Comparison of ENCODE assay signal across 2 worm cellular contexts in genomic region chrX:8022728-8023127, ce11.
TF ChIP-seq lines count a peak whose summit lies in the region.

No protein-coding gene starts in this region.

TF ChIP-seq in whole organism, L4 larva, 104 proteins besides CTCF, POLR2A, EP300 and RAD21 (continued from another document and continues in another):
- TF ChIP-seq sdz-12 (GFP tag; optimal IDR thresholded peaks at IDR 0.05; lab: Kevin White, UChicago): no peak
- no peak for TF ChIP-seq F10B5.3 (tag; optimal IDR thresholded peaks at IDR 0.05; lab: Kevin White, UChicago)
- peak; percentile 63 for TF ChIP-seq pqm-1 (tag; optimal IDR thresholded peaks at IDR 0.05; lab: Kevin White, UChicago)
- no peak for TF ChIP-seq F44E2.7 (GFP tag; IDR thresholded peaks at IDR 0.05; lab: Robert Waterston, UW)
- TF ChIP-seq nhr-102 (tag; optimal IDR thresholded peaks at IDR 0.05; lab: Kevin White, UChicago): peak; percentile 10
- 0 out of 2 replicates have a peak, but pooled peaks have one; percentile 20 for TF ChIP-seq T26A8.4 (GFP tag; IDR thresholded peaks at IDR 0.05; lab: Robert Waterston, UW)
- no peak for TF ChIP-seq F37D6.2 (tag; optimal IDR thresholded peaks at IDR 0.05; lab: Kevin White, UChicago)
- TF ChIP-seq daf-16 (GFP tag; optimal IDR thresholded peaks at IDR 0.05; lab: Kevin White, UChicago): no peak
- peak; percentile 98 for TF ChIP-seq daf-16 (tag; optimal IDR thresholded peaks at IDR 0.05; lab: Kevin White, UChicago)
- no peak for TF ChIP-seq attf-4 (tag; optimal IDR thresholded peaks at IDR 0.05; lab: Kevin White, UChicago)
- no peak for TF ChIP-seq hmg-1.1 (GFP tag; IDR thresholded peaks at IDR 0.05; lab: Robert Waterston, UW)
- TF ChIP-seq hif-1 (tag; optimal IDR thresholded peaks at IDR 0.05; lab: Kevin White, UChicago): peak in 1 of 2 experiments; percentile 45
- no peak for TF ChIP-seq lsy-2 (tag; optimal IDR thresholded peaks at IDR 0.05; lab: Kevin White, UChicago)
- TF ChIP-seq aha-1 (tag; lab: Kevin White, UChicago): no peak
- no peak for TF ChIP-seq ztf-11 (tag; optimal IDR thresholded peaks at IDR 0.05; lab: Kevin White, UChicago)
- no peak for TF ChIP-seq lin-13 (GFP tag; optimal IDR thresholded peaks at IDR 0.05; lab: Kevin White, UChicago)
- no peak for TF ChIP-seq dmd-9 (GFP tag; IDR thresholded peaks at IDR 0.05; lab: Robert Waterston, UW)
- TF ChIP-seq skn-1 (tag; optimal IDR thresholded peaks at IDR 0.05; lab: Kevin White, UChicago): no peak
- TF ChIP-seq saeg-2 (GFP tag; IDR thresholded peaks at IDR 0.05; lab: Robert Waterston, UW): 0 out of 2 replicates have a peak, but pooled peaks have one; percentile 38
- no peak for TF ChIP-seq arid-1 (GFP tag; conservative IDR thresholded peaks at IDR 0.05; lab: Robert Waterston, UW)
- no peak for TF ChIP-seq spr-1 (tag; optimal IDR thresholded peaks at IDR 0.05; lab: Kevin White, UChicago)
- TF ChIP-seq ceh-28 (tag; optimal IDR thresholded peaks at IDR 0.05; lab: Kevin White, UChicago): no peak
- no peak for TF ChIP-seq Y5F2A.4 (GFP tag; optimal IDR thresholded peaks at IDR 0.05; lab: Kevin White, UChicago)
- TF ChIP-seq zag-1 (tag; optimal IDR thresholded peaks at IDR 0.05; lab: Kevin White, UChicago): no peak
- TF ChIP-seq nhr-28 (tag; optimal IDR thresholded peaks at IDR 0.05; lab: Kevin White, UChicago): peak; percentile 56
- no peak for TF ChIP-seq snpc-1.2 (GFP tag; IDR thresholded peaks at IDR 0.05; lab: Robert Waterston, UW)
- no peak for TF ChIP-seq egl-27 (tag; optimal IDR thresholded peaks at IDR 0.05; lab: Kevin White, UChicago)
- TF ChIP-seq unc-39 (tag; optimal IDR thresholded peaks at IDR 0.05; lab: Kevin White, UChicago): no peak
- no peak for TF ChIP-seq ceh-82 (tag; optimal IDR thresholded peaks at IDR 0.05; lab: Kevin White, UChicago)
- TF ChIP-seq egl-43 (GFP tag; IDR thresholded peaks at IDR 0.05; lab: Robert Waterston, UW): 0 out of 2 replicates have a peak, but pooled peaks have one; percentile 31
- TF ChIP-seq daf-12 (tag; optimal IDR thresholded peaks at IDR 0.05; lab: Kevin White, UChicago): no peak
- no peak for TF ChIP-seq rbr-2 (tag; optimal IDR thresholded peaks at IDR 0.05; lab: Kevin White, UChicago)
- TF ChIP-seq zip-11 (GFP tag; IDR thresholded peaks at IDR 0.05; lab: Robert Waterston, UW): no peak
- TF ChIP-seq daf-8 (GFP tag; IDR thresholded peaks at IDR 0.05; lab: Robert Waterston, UW): no peak
- 0 out of 2 replicates have a peak, but pooled peaks have one; percentile 38 for TF ChIP-seq php-3 (GFP tag; IDR thresholded peaks at IDR 0.05; lab: Robert Waterston, UW)
- no peak for TF ChIP-seq nhr-111 (GFP tag; optimal IDR thresholded peaks at IDR 0.05; lab: Kevin White, UChicago)
- TF ChIP-seq nhr-48 (tag; optimal IDR thresholded peaks at IDR 0.05; lab: Kevin White, UChicago): no peak
- TF ChIP-seq pha-4 (GFP tag; IDR thresholded peaks at IDR 0.05; lab: Robert Waterston, UW): no peak
- TF ChIP-seq pha-4 (tag; optimal IDR thresholded peaks at IDR 0.05; lab: Kevin White, UChicago): no peak
- TF ChIP-seq mxl-2 (GFP tag; conservative IDR thresholded peaks at IDR 0.05; lab: Robert Waterston, UW): no peak
- TF ChIP-seq nhr-25 (tag; optimal IDR thresholded peaks at IDR 0.05; lab: Kevin White, UChicago; ENCODE audit: borderline replicate concordance, insufficient read depth): no peak
- no peak for TF ChIP-seq nhr-42 (GFP tag; IDR thresholded peaks at IDR 0.05; lab: Robert Waterston, UW)
- no peak for TF ChIP-seq fkh-10 (GFP tag; optimal IDR thresholded peaks at IDR 0.05; lab: Kevin White, UChicago)
- TF ChIP-seq D1046.2 (GFP tag; IDR thresholded peaks at IDR 0.05; lab: Robert Waterston, UW): no peak
- no peak for TF ChIP-seq F26F4.8 (GFP tag; conservative IDR thresholded peaks at IDR 0.05; lab: Robert Waterston, UW)
- no peak for TF ChIP-seq ceh-62 (tag; optimal IDR thresholded peaks at IDR 0.05; lab: Kevin White, UChicago)
- TF ChIP-seq set-16 (GFP tag; IDR thresholded peaks at IDR 0.05; lab: Robert Waterston, UW): no peak
- TF ChIP-seq lin-29 (GFP tag; IDR thresholded peaks at IDR 0.05; lab: Robert Waterston, UW): no peak
- TF ChIP-seq unc-62 (GFP tag; optimal IDR thresholded peaks at IDR 0.05 in 1 of 2; lab: Kevin White, UChicago): no peak
- TF ChIP-seq unc-62 (tag; optimal IDR thresholded peaks at IDR 0.05; lab: Kevin White, UChicago): no peak
- no peak for TF ChIP-seq nhr-10 (tag; optimal IDR thresholded peaks at IDR 0.05; lab: Kevin White, UChicago)
- no peak for TF ChIP-seq nhr-6 (tag; optimal IDR thresholded peaks at IDR 0.05; lab: Kevin White, UChicago)
- TF ChIP-seq lin-1 (GFP tag; IDR thresholded peaks at IDR 0.05; lab: Robert Waterston, UW): peak; percentile 44; the same call in 1 of the 2 replicates
- TF ChIP-seq lim-7 (GFP tag; IDR thresholded peaks at IDR 0.05; lab: Robert Waterston, UW): no peak
- TF ChIP-seq ces-1 (GFP tag; optimal IDR thresholded peaks at IDR 0.05; lab: Kevin White, UChicago): no peak
- TF ChIP-seq madf-5 (GFP tag; IDR thresholded peaks at IDR 0.05; lab: Robert Waterston, UW): no peak
- TF ChIP-seq ctbp-1 (GFP tag; IDR thresholded peaks at IDR 0.05; lab: Robert Waterston, UW): no peak
- TF ChIP-seq tra-1 (GFP tag; IDR thresholded peaks at IDR 0.05; lab: Robert Waterston, UW): no peak
- TF ChIP-seq Y75B8A.6 (GFP tag; IDR thresholded peaks at IDR 0.05; lab: Robert Waterston, UW): no peak
- TF ChIP-seq spr-3 (GFP tag; optimal IDR thresholded peaks at IDR 0.05; lab: Kevin White, UChicago): no peak
- no peak for TF ChIP-seq Y105C5A.15 (GFP tag; IDR thresholded peaks at IDR 0.05; lab: Robert Waterston, UW)
- TF ChIP-seq mep-1 (tag; optimal IDR thresholded peaks at IDR 0.05; lab: Kevin White, UChicago): no peak
- TF ChIP-seq dmd-8 (GFP tag; IDR thresholded peaks at IDR 0.05; lab: Robert Waterston, UW): no peak
- no peak for TF ChIP-seq nhr-76 (tag; optimal IDR thresholded peaks at IDR 0.05; lab: Kevin White, UChicago)
- no peak for TF ChIP-seq lin-38 (GFP tag; IDR thresholded peaks at IDR 0.05; lab: Robert Waterston, UW)
- TF ChIP-seq duxl-1 (tag; optimal IDR thresholded peaks at IDR 0.05; lab: Kevin White, UChicago; ENCODE audit: poor library complexity): peak; percentile 18
- TF ChIP-seq lir-3 (tag; optimal IDR thresholded peaks at IDR 0.05; lab: Kevin White, UChicago): no peak
- no peak for TF ChIP-seq snpc-4 (tag; optimal IDR thresholded peaks at IDR 0.05; lab: Kevin White, UChicago)
- no peak for TF ChIP-seq ZK546.5 (tag; optimal IDR thresholded peaks at IDR 0.05; lab: Kevin White, UChicago)

TF ChIP-seq in whole organism, young adult, 124 proteins besides CTCF, POLR2A, EP300 and RAD21 (continued from another document):
- TF ChIP-seq ztf-25 (GFP tag; IDR thresholded peaks at IDR 0.05; lab: Robert Waterston, UW) (no peak), C06A6.2 (GFP tag; conservative IDR thresholded peaks at IDR 0.05; lab: Robert Waterston, UW) (no peak), hlh-12 (tag; optimal IDR thresholded peaks at IDR 0.05; lab: Kevin White, UChicago) (no peak), ceh-40 (GFP tag; IDR thresholded peaks at IDR 0.05; lab: Robert Waterston, UW) (no peak), lin-54 (GFP tag; optimal IDR thresholded peaks at IDR 0.05; lab: Kevin White, UChicago) (peak; percentile 19), sea-2 (GFP tag; IDR thresholded peaks at IDR 0.05; lab: Robert Waterston, UW) (no peak), tbx-9 (tag; optimal IDR thresholded peaks at IDR 0.05; lab: Kevin White, UChicago; ENCODE audit: borderline replicate concordance) (no peak), ZK185.1 (tag; optimal IDR thresholded peaks at IDR 0.05; lab: Kevin White, UChicago; ENCODE audit: poor library complexity, severe bottlenecking) (no peak), let-526 (GFP tag; IDR thresholded peaks at IDR 0.05; lab: Robert Waterston, UW) (no peak), lin-40 (tag; optimal IDR thresholded peaks at IDR 0.05; lab: Kevin White, UChicago) (no peak), zim-3 (tag; optimal IDR thresholded peaks at IDR 0.05; lab: Kevin White, UChicago) (no peak), zfh-2 (GFP tag; conservative IDR thresholded peaks at IDR 0.05; lab: Robert Waterston, UW) (no peak), F39B2.1 (GFP tag; IDR thresholded peaks at IDR 0.05; lab: Robert Waterston, UW) (no peak), somi-1 (GFP tag; optimal IDR thresholded peaks at IDR 0.05; lab: Kevin White, UChicago) (no peak), F33H1.4 (GFP tag; IDR thresholded peaks at IDR 0.05; lab: Robert Waterston, UW) (no peak), ceh-91 (GFP tag; IDR thresholded peaks at IDR 0.05; lab: Robert Waterston, UW) (no peak), mxl-1 (tag; optimal IDR thresholded peaks at IDR 0.05; lab: Kevin White, UChicago) (no peak), lsy-27 (tag; optimal IDR thresholded peaks at IDR 0.05; lab: Kevin White, UChicago; ENCODE audit: borderline replicate concordance, insufficient read depth) (no peak), F49E8.2 (tag; optimal IDR thresholded peaks at IDR 0.05; lab: Kevin White, UChicago; ENCODE audit: insufficient read depth) (no peak), aptf-2 (GFP tag; conservative IDR thresholded peaks at IDR 0.05; lab: Robert Waterston, UW) (no peak), dpl-1 (GFP tag; optimal IDR thresholded peaks at IDR 0.05; lab: Kevin White, UChicago) (no peak), Y53G8AR.9 (GFP tag; conservative IDR thresholded peaks at IDR 0.05; lab: Robert Waterston, UW) (no peak), ets-4 (GFP tag; optimal IDR thresholded peaks at IDR 0.05; lab: Kevin White, UChicago) (peak; percentile 42), rec-8 (tag; optimal IDR thresholded peaks at IDR 0.05; lab: Kevin White, UChicago) (no peak), hrde-1 (tag; optimal IDR thresholded peaks at IDR 0.05; lab: Kevin White, UChicago; ENCODE audit: borderline replicate concordance) (no peak), him-1 (tag; optimal IDR thresholded peaks at IDR 0.05; lab: Kevin White, UChicago) (no peak)
